Fruit fly (Drosophila melanogaster) S2 (cell line): ENCODE results near the gene CG5966.

Experiments used
- CG8478 ChIP-seq: fragments of >200 bp; optimal IDR thresholded peaks from 2 replicates; lab custom pipeline; 2018
- CTCF ChIP-seq, 2 experiments: fragments of >200 bp; optimal IDR thresholded peaks; 2 replicates each; lab custom pipeline; 2018

- no peak for TF ChIP-seq CTCF (optimal IDR thresholded peaks at IDR 0.05; lab: Kevin White, UChicago)
- no peak for TF ChIP-seq CG8478 (lab: Kevin White, UChicago)
Observed at dm6 chrX:5980883-5981282, 7.7 kb upstream of the CG5966 start.
